Worm (Caenorhabditis elegans) whole organism, L3 larva: Measurements from ENCODE around the gene Y71H2AM.25.
A peak's percentile ranks its signal among the peaks of the same experiment; 100 is the strongest.
"Not testable (repeated sequence)": the region's sequence is repeated elsewhere in the genome, so short reads cannot be mapped to it uniquely, and the experiment has no call there.

Source experiments
- ceh-28 ChIP-seq: fragments of 150-350 bp; optimal IDR thresholded peaks from 2 replicates; lab custom pipeline; 2014; ENCODE audit warnings: missing biosample characterization, missing genetic modification reagents, missing genetic modification characterization
- ceh-9 ChIP-seq: sonication (generic microtip); optimal IDR thresholded peaks from 2 replicates; lab custom pipeline; 2018; ENCODE audit warnings: missing biosample characterization, missing genetic modification characterization
- elt-2 ChIP-seq: sonication (generic microtip); optimal IDR thresholded peaks from 2 replicates; lab custom pipeline; 2016; ENCODE audit warnings: missing genetic modification reagents, mild to moderate bottlenecking, missing genetic modification characterization, missing compliant biosample characterization
- mdl-1 ChIP-seq: fragments of 150-350 bp; optimal IDR thresholded peaks from 2 replicates; lab custom pipeline; 2014; ENCODE audit warnings: missing biosample characterization, missing genetic modification characterization
- nfya-1 ChIP-seq: sonication (generic microtip); optimal IDR thresholded peaks from 2 replicates; lab custom pipeline; 2017; ENCODE audit warnings: missing genetic modification characterization, mild to moderate bottlenecking, missing compliant biosample characterization, antibody characterized with exemption, moderate library complexity; ENCODE audit not compliant: insufficient read depth
- nhr-11 ChIP-seq: fragments of 150-350 bp; optimal IDR thresholded peaks from 2 replicates; lab custom pipeline; 2014; ENCODE audit warnings: missing biosample characterization, missing genetic modification characterization
- pqm-1 ChIP-seq: fragments of 150-350 bp; optimal IDR thresholded peaks from 2 replicates; lab custom pipeline; 2017; ENCODE audit warnings: missing biosample characterization, missing genetic modification characterization, inconsistent platforms

Y71H2AM.25 gene

DNA sequence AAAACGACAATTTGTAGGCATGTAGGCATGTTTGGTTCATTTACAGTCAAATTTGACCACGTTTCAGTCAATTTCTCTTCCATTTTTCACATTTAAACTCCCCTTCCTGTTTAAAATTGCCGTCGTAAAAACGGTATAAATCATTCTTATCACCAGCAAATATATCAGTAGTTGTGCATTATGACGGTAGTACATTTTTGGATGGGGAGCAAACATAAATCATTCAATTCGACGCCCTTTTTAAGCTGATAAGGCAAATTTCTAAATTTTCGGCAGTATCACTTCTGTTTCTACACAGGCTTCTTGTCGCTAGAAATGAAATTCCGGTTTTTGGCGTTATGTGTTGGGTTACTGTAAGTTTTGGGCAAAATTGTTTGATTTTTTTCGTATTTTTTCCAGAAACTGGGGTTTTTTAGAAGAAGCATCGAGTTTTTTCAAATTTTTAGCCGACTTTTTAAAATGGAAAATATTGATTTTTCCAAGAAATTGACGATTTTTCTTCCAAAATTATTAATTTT, 39.6 kb downstream of the Y71H2AM.25 start, which contains the start of gene H34I24.2:
TSS of gene H34I24.2 (plus strand) at position 189 of the 518 bp plus-strand sequence.
- TF ChIP-seq elt-2 (peak; percentile 66), mdl-1 (tag; lab: Kevin White, UChicago) (no peak), pqm-1 (tag; lab: Kevin White, UChicago) (no peak), ceh-9 (no peak)

DNA sequence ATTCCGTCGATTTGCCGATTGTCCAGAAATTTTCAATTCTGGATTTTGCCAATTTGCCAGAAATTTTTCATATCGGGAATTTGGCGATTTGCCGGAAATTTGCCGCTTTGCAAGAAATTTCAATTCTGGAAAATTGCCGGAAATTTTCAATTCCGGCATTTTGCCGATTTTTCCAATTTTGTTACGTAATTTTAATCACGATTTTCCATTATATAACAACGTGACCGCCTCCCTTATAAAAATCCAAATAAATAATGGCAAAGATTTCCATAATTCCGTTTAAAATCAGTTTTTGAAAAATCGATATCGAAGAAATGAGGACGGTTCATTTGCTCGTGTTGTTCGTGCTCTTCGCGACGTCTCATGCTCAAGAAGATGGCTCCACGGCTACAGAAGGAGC, 44.5 kb downstream of the Y71H2AM.25 start, which contains the start of gene H34I24.1:
TSS of gene H34I24.1 (plus strand) at position 301 of the 400 bp plus-strand sequence.
- not testable (repeated sequence) for TF ChIP-seq nhr-11, ceh-28, nfya-1 (tag; lab: Kevin White, UChicago)
